Fruit fly (Drosophila melanogaster): Measurements from ENCODE around the gene Acp62F.

DNA sequence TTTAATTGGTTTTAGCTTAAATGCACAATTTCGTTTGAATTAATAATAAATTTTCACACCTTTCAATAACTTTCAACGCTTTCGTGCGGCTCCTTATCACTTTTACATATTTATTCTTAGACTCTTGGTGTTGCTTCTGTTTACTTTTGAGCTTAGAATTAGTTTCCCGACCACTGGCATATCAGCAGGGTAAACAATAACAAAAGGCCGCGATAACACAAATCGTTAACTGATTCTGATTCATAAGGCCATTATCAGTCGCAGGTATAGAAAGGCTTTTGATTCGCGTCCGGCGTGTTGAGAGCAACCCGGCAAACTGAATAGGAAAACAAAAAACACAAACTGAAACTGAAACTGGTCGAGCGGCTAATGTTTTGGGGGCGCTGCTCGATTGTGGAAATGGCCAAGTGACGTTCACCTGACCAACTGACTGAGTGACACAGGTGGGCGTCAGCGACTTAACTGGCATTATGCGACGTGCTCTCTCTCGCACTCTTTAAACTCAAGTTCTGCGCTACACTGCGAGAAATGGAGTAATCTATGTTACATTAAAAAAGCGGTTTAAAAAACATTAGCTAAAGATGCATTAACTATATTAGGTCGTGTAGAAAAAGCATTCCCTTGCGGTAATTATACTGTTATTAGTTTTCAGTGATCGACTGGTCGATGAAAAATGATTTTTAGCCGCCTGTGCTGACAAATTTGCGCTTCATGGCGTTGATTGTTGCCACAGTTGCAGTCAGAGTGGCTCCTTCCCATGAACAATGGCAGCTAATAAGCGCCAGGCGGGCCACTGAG lies 5.0 kb upstream of the Acp62F start:
- TF ChIP-seq CG14711 (tag; optimal IDR thresholded peaks at IDR 0.05) (no peak), cic (GFP tag; optimal IDR thresholded peaks at IDR 0.05) (peak; percentile 62), CG7045 (GFP tag; optimal IDR thresholded peaks at IDR 0.05) (no peak), toe (GFP tag; optimal IDR thresholded peaks at IDR 0.05) (no peak), bab1 (GFP tag; optimal IDR thresholded peaks at IDR 0.05) (no peak), Crg-1 (GFP tag; optimal IDR thresholded peaks at IDR 0.05) (no peak), kay (GFP tag; ENCODE audit: borderline replicate concordance) (peak; percentile 86), CG12768 (GFP tag; optimal IDR thresholded peaks at IDR 0.05) (no peak)

All from whole organism, adult.